Worm (Caenorhabditis elegans): ENCODE measurements around the gene C09H10.5.
A peak's percentile ranks its signal among the peaks of the same experiment; 100 is the strongest.

The C09H10.5 gene

ce11 chrII:11094431-11094830, 9.1 kb downstream of the C09H10.5 start:
- TF ChIP-seq mab-9 (GFP tag; IDR thresholded peaks at IDR 0.05) = no peak
- TF ChIP-seq unc-130 (tag; optimal IDR thresholded peaks at IDR 0.05) = no peak
- TF ChIP-seq alr-1 (tag; optimal IDR thresholded peaks at IDR 0.05; ENCODE audit: borderline replicate concordance) = no peak
- no peak for TF ChIP-seq fkh-4 (tag; optimal IDR thresholded peaks at IDR 0.05; ENCODE audit: borderline replicate concordance)

ce11 chrII:11092413-11092812, 11.1 kb downstream of the C09H10.5 start, which contains the start of gene rpl-42:
Gene rpl-42, plus strand, starts transcription at chrII:11092713.
- no peak for TF ChIP-seq nhr-11 (tag; optimal IDR thresholded peaks at IDR 0.05)

ce11 chrII:11091577-11091976, 12.0 kb downstream of the C09H10.5 start:
- TF ChIP-seq sox-4 (tag; optimal IDR thresholded peaks at IDR 0.05) (no peak), ces-1 (GFP tag; optimal IDR thresholded peaks at IDR 0.05) (no peak), ama-1 (optimal IDR thresholded peaks at IDR 0.05) (no peak), nhr-76 (tag; optimal IDR thresholded peaks at IDR 0.05) (no peak), lin-14 (GFP tag; optimal IDR thresholded peaks at IDR 0.05) (peak; percentile 69), efl-3 (GFP tag; optimal IDR thresholded peaks at IDR 0.05) (no peak), F16B12.6 (tag; optimal IDR thresholded peaks at IDR 0.05) (no peak), fkh-10 (GFP tag; optimal IDR thresholded peaks at IDR 0.05) (peak; percentile 75)

- TF ChIP-seq jun-1 (tag; optimal IDR thresholded peaks at IDR 0.05) = no peak
- no peak for TF ChIP-seq nhr-20 (tag; optimal IDR thresholded peaks at IDR 0.05)
- no peak for TF ChIP-seq hlh-17 (GFP tag; optimal IDR thresholded peaks at IDR 0.05; ENCODE audit: borderline replicate concordance)
- TF ChIP-seq unc-62 (GFP tag; optimal IDR thresholded peaks at IDR 0.05) = no peak
- no peak for TF ChIP-seq lin-35 (GFP tag; optimal IDR thresholded peaks at IDR 0.05)
- TF ChIP-seq elt-2 (tag; optimal IDR thresholded peaks at IDR 0.05) = no peak
- TF ChIP-seq pax-3 (tag; optimal IDR thresholded peaks at IDR 0.05) = no peak
- no peak for TF ChIP-seq C16A3.4 (tag; optimal IDR thresholded peaks at IDR 0.05)
- TF ChIP-seq skn-1 (tag; optimal IDR thresholded peaks at IDR 0.05) = no peak
- TF ChIP-seq ceh-82 (tag; optimal IDR thresholded peaks at IDR 0.05) = no peak
- TF ChIP-seq tlp-1 (tag; optimal IDR thresholded peaks at IDR 0.05) = no peak
- TF ChIP-seq irx-1 (tag; optimal IDR thresholded peaks at IDR 0.05) = no peak
- no peak for TF ChIP-seq lin-39 (tag; optimal IDR thresholded peaks at IDR 0.05)
- no peak for TF ChIP-seq nhr-76 (tag; optimal IDR thresholded peaks at IDR 0.05)
- TF ChIP-seq snu-23 (GFP tag; optimal IDR thresholded peaks at IDR 0.05) = no peak
Observed at ce11 chrII:11089356-11089755, 14.2 kb downstream of the C09H10.5 start, which contains the start of gene unc-53. Gene unc-53, minus strand, starts transcription at chrII:11089456.

ce11 chrII:11088137-11088536, 15.4 kb downstream of the C09H10.5 start:
- TF ChIP-seq lin-13 (GFP tag; optimal IDR thresholded peaks at IDR 0.05) (no peak), lin-14 (GFP tag; optimal IDR thresholded peaks at IDR 0.05) (peak; percentile 6), C34B4.2 (tag; optimal IDR thresholded peaks at IDR 0.05) (no peak)

- TF ChIP-seq rnt-1 (tag; optimal IDR thresholded peaks at IDR 0.05) = no peak
- no peak for TF ChIP-seq mab-9 (GFP tag; IDR thresholded peaks at IDR 0.05)
- TF ChIP-seq ceh-63 (GFP tag; optimal IDR thresholded peaks at IDR 0.05) = no peak
- no peak for TF ChIP-seq xbp-1 (tag; optimal IDR thresholded peaks at IDR 0.05)
- no peak for TF ChIP-seq unc-86 (tag; optimal IDR thresholded peaks at IDR 0.05)
- no peak for TF ChIP-seq alr-1 (tag; optimal IDR thresholded peaks at IDR 0.05; ENCODE audit: borderline replicate concordance)
- TF ChIP-seq unc-98 (GFP tag; IDR thresholded peaks at IDR 0.05) = no peak
- no peak for TF ChIP-seq dpl-1 (GFP tag; optimal IDR thresholded peaks at IDR 0.05)
- TF ChIP-seq aha-1 (tag; optimal IDR thresholded peaks at IDR 0.05) = no peak
- no peak for TF ChIP-seq isw-1 (GFP tag; IDR thresholded peaks at IDR 0.05)
- TF ChIP-seq ztf-11 (tag; optimal IDR thresholded peaks at IDR 0.05) = no peak
- no peak for TF ChIP-seq fos-1 (tag; optimal IDR thresholded peaks at IDR 0.05)
- no peak for TF ChIP-seq C34B4.2 (tag; optimal IDR thresholded peaks at IDR 0.05)
- no peak for TF ChIP-seq ets-5 (GFP tag; IDR thresholded peaks at IDR 0.05)
- TF ChIP-seq nhr-84 (tag; optimal IDR thresholded peaks at IDR 0.05) = no peak
- no peak for TF ChIP-seq elt-3 (tag; optimal IDR thresholded peaks at IDR 0.05)
- no peak for TF ChIP-seq ces-1 (GFP tag; optimal IDR thresholded peaks at IDR 0.05)
- no peak for TF ChIP-seq lin-13 (GFP tag; optimal IDR thresholded peaks at IDR 0.05)
- TF ChIP-seq fkh-10 (GFP tag; optimal IDR thresholded peaks at IDR 0.05) = no peak
Observed at ce11 chrII:11086770-11087169, 16.8 kb downstream of the C09H10.5 start.
